Worm (Caenorhabditis elegans): Measurements from ENCODE around the gene F17E9.5.

DNA sequence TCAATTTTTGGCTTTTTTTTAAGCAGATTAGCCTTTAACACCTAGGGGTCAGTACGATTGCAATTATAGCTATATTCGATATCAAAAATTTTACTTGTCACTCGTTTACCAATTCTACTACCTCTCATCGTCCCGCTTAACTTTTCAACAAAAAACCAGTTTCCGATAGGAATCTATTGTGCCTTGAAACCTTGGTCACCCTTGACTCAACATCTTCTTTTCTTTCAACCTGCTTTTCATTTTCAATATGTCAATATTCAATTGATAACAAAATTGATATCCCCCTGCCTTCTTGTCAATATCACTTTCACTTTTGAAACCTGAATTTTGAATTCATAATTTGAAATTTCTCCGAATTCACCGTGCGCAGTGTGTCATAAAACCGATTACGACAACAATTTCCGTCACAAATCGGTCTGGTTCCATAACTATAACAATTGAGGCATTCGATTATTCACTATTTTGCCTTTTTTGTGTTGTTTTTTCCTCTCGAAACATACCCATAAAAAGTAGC, 42.9 kb upstream of the F17E9.5 start:
- TF ChIP-seq unc-62 (GFP tag; optimal IDR thresholded peaks at IDR 0.05): no peak
- no peak for TF ChIP-seq cnd-1 (tag; optimal IDR thresholded peaks at IDR 0.05)
- TF ChIP-seq ztf-11 (tag; optimal IDR thresholded peaks at IDR 0.05): no peak
- no peak for TF ChIP-seq snpc-4 (tag; optimal IDR thresholded peaks at IDR 0.05)
- no peak for TF ChIP-seq lsy-2 (tag; optimal IDR thresholded peaks at IDR 0.05)
- TF ChIP-seq nhr-28 (tag; optimal IDR thresholded peaks at IDR 0.05): no peak
- TF ChIP-seq pha-4 (tag; optimal IDR thresholded peaks at IDR 0.05): no peak
- TF ChIP-seq unc-39 (tag; optimal IDR thresholded peaks at IDR 0.05): no peak
- TF ChIP-seq elt-1 (tag; optimal IDR thresholded peaks at IDR 0.05; ENCODE audit: borderline replicate concordance, insufficient read depth): no peak
- TF ChIP-seq nhr-12 (tag; optimal IDR thresholded peaks at IDR 0.05): no peak
- TF ChIP-seq unc-120 (tag; optimal IDR thresholded peaks at IDR 0.05; ENCODE audit: poor library complexity, severe bottlenecking): no peak
- no peak for TF ChIP-seq drap-1 (GFP tag; optimal IDR thresholded peaks at IDR 0.05)
- no peak for TF ChIP-seq elt-3 (tag; optimal IDR thresholded peaks at IDR 0.05)
- no peak for TF ChIP-seq hlh-1 (tag; optimal IDR thresholded peaks at IDR 0.05)
